Worm (Caenorhabditis elegans) whole organism, young adult: ENCODE data around the gene ncx-8.

Experiments
- akir-1 ChIP-seq: fragments of 200-800 bp; sonication (Bioruptor generic); optimal IDR thresholded peaks from 2 replicates; lab custom pipeline; 2018; ENCODE audit warnings: mild to moderate bottlenecking, missing genetic modification characterization, moderate library complexity, missing compliant biosample characterization
- attf-3 ChIP-seq: fragments of 200-800 bp; sonication (Bioruptor generic); conservative IDR thresholded peaks from 2 replicates; pipeline ENCODE4 v1.3.6; 2022; ENCODE audit warnings: missing genetic modification reagents, missing genetic modification characterization, missing compliant biosample characterization
- egl-18 ChIP-seq: fragments of 200-800 bp; sonication (Bioruptor generic); IDR thresholded peaks from 2 replicates; pipeline ENCODE4 v1.3.6; 2022; ENCODE audit warnings: missing genetic modification reagents, missing genetic modification characterization, missing compliant biosample characterization
- ztf-6 ChIP-seq: fragments of 200-800 bp; sonication (Bioruptor generic); IDR thresholded peaks from 2 replicates; pipeline ENCODE4 v1.3.6; 2022; ENCODE audit warnings: missing genetic modification reagents, missing genetic modification characterization, missing compliant biosample characterization

ce11 chrV:4967238-4967637 is 19.8 kb downstream of the ncx-8 start:
- no peak for TF ChIP-seq attf-3
- no peak for TF ChIP-seq egl-18 (GFP tag; lab: Robert Waterston, UW)
- TF ChIP-seq ztf-6 (GFP tag; lab: Robert Waterston, UW), result no peak
- TF ChIP-seq akir-1 (GFP tag; lab: Kevin White, UChicago), result no peak
